Worm (Caenorhabditis elegans) whole organism, L4 larva: ENCODE results near the gene F23F12.3.

Experiments
- D1046.2 ChIP-seq: fragments of 200-800 bp; sonication (Bioruptor generic); IDR thresholded peaks from 2 replicates; pipeline ENCODE4 v1.3.6; 2022; ENCODE audit warnings: missing genetic modification characterization, missing compliant biosample characterization
- F10B5.3 ChIP-seq: sonication (generic microtip); optimal IDR thresholded peaks from 2 replicates; lab custom pipeline; 2016; ENCODE audit warnings: mild to moderate bottlenecking, missing genetic modification characterization, missing compliant biosample characterization
- F44E2.7 ChIP-seq: fragments of 200-800 bp; sonication (Bioruptor generic); IDR thresholded peaks from 2 replicates; pipeline ENCODE4 v2.1.2; 2022; ENCODE audit warnings: missing genetic modification characterization, missing compliant biosample characterization
- T20F7.1 ChIP-seq: fragments of 200-800 bp; sonication (Bioruptor generic); optimal IDR thresholded peaks from 2 replicates; lab custom pipeline; 2018; ENCODE audit warnings: mild to moderate bottlenecking, missing genetic modification characterization, missing compliant biosample characterization
- T26A8.4 ChIP-seq: fragments of 200-800 bp; sonication (Bioruptor generic); IDR thresholded peaks from 2 replicates; pipeline ENCODE4 v1.3.6; 2022; ENCODE audit warnings: missing genetic modification characterization, missing compliant biosample characterization
- Y75B8A.6 ChIP-seq: fragments of 200-800 bp; sonication (Bioruptor generic); IDR thresholded peaks from 2 replicates; pipeline ENCODE4 v1.3.6; 2022; ENCODE audit warnings: missing genetic modification reagents, missing genetic modification characterization, missing compliant biosample characterization
- ZK337.2 ChIP-seq: fragments of 200-800 bp; sonication (Bioruptor generic); IDR thresholded peaks from 2 replicates; pipeline ENCODE4 v1.3.6; 2022; ENCODE audit warnings: missing genetic modification reagents, missing genetic modification characterization, missing compliant biosample characterization
- aha-1 ChIP-seq: fragments of 150-350 bp; peaks from one replicate; lab custom pipeline; 2014; ENCODE audit warnings: missing biosample characterization, missing genetic modification characterization
- ama-1 ChIP-seq: fragments of 150-350 bp; optimal IDR thresholded peaks from 2 replicates; lab custom pipeline; 2014; ENCODE audit warnings: inconsistent platforms, mixed read lengths
- ceh-20 ChIP-seq: fragments of 200-800 bp; sonication (Bioruptor generic); IDR thresholded peaks from 2 replicates; pipeline ENCODE4 v1.3.6; 2022; ENCODE audit warnings: missing genetic modification reagents, missing genetic modification characterization, missing compliant biosample characterization
- ceh-32 ChIP-seq: sonication (generic microtip); optimal IDR thresholded peaks from 2 replicates; lab custom pipeline; 2016; ENCODE audit warnings: mild to moderate bottlenecking, missing genetic modification characterization, missing compliant biosample characterization; ENCODE audit not compliant: poor library complexity
- ceh-44 ChIP-seq: fragments of 200-800 bp; sonication (Bioruptor generic); IDR thresholded peaks from 2 replicates; pipeline ENCODE4 v1.3.6; 2022; ENCODE audit warnings: missing genetic modification reagents, missing genetic modification characterization, missing compliant biosample characterization
- ceh-62 ChIP-seq: sonication (generic microtip); optimal IDR thresholded peaks from 2 replicates; lab custom pipeline; 2017; ENCODE audit warnings: missing biosample characterization, missing genetic modification characterization
- ceh-82 ChIP-seq: sonication (generic microtip); optimal IDR thresholded peaks from 2 replicates; lab custom pipeline; 2017; ENCODE audit warnings: missing biosample characterization, missing genetic modification characterization
- cey-2 ChIP-seq: sonication (generic microtip); optimal IDR thresholded peaks from 3 replicates; lab custom pipeline; 2017; ENCODE audit warnings: missing genetic modification characterization, mild to moderate bottlenecking, missing compliant biosample characterization, antibody characterized with exemption, borderline replicate concordance; ENCODE audit not compliant: insufficient read depth
- daf-12 ChIP-seq: fragments of 150-350 bp; optimal IDR thresholded peaks from 2 replicates; lab custom pipeline; 2014; ENCODE audit warnings: missing biosample characterization, missing genetic modification reagents, missing genetic modification characterization
- daf-16 ChIP-seq, 3 experiments: sonication (generic microtip); optimal IDR thresholded peaks; 2 replicates each; lab custom pipeline; 2016 to 2017; ENCODE audit warnings: missing genetic modification characterization in 3 of 3, missing genetic modification reagents in 3 of 3, mild to moderate bottlenecking in 2 of 3, missing compliant biosample characterization in 2 of 3, missing biosample characterization in 1 of 3, moderate library complexity in 1 of 3
- dmd-6 ChIP-seq: fragments of 200-800 bp; sonication (Bioruptor generic); IDR thresholded peaks from 2 replicates; pipeline ENCODE4 v1.3.6; 2022; ENCODE audit warnings: missing genetic modification reagents, missing genetic modification characterization, missing compliant biosample characterization
- dmd-9 ChIP-seq: fragments of 200-800 bp; sonication (Bioruptor generic); IDR thresholded peaks from 2 replicates; pipeline ENCODE4 v1.3.6; 2022; ENCODE audit warnings: missing genetic modification reagents, missing genetic modification characterization, missing compliant biosample characterization
- egl-27 ChIP-seq: sonication (generic microtip); optimal IDR thresholded peaks from 3 replicates; lab custom pipeline; 2017; ENCODE audit warnings: missing biosample characterization, missing genetic modification reagents, missing genetic modification characterization
- fkh-10 ChIP-seq: fragments of 150-350 bp; optimal IDR thresholded peaks from 2 replicates; lab custom pipeline; 2014; ENCODE audit warnings: missing biosample characterization, missing genetic modification reagents, missing genetic modification characterization
- hif-1 ChIP-seq, 2 experiments: sonication (generic microtip); optimal IDR thresholded peaks; 2 replicates each; lab custom pipeline; 2016 to 2017; ENCODE audit warnings: missing compliant biosample characterization in 2 of 2, missing genetic modification characterization in 2 of 2, missing genetic modification reagents in 2 of 2, missing genotype in 2 of 2, mild to moderate bottlenecking in 1 of 2
- lin-38 ChIP-seq: fragments of 200-800 bp; sonication (Bioruptor generic); IDR thresholded peaks from 2 replicates; pipeline ENCODE4 v1.3.6; 2022; ENCODE audit warnings: missing genetic modification reagents, missing genetic modification characterization, missing compliant biosample characterization
- lin-39 ChIP-seq: fragments of 150-350 bp; optimal IDR thresholded peaks from 2 replicates; lab custom pipeline; 2014; ENCODE audit warnings: missing biosample characterization, missing genetic modification reagents, missing genetic modification characterization
- lir-3 ChIP-seq: sonication (generic microtip); optimal IDR thresholded peaks from 2 replicates; lab custom pipeline; 2016; ENCODE audit warnings: mild to moderate bottlenecking, missing genetic modification characterization, missing compliant biosample characterization
- lsy-2 ChIP-seq, 2 experiments: fragments of 150-350 bp in 1 of 2; sonication (generic microtip) in 1 of 2; optimal IDR thresholded peaks; 2 replicates each; lab custom pipeline; 2014 to 2017; ENCODE audit warnings: missing biosample characterization in 2 of 2, missing genetic modification characterization in 2 of 2
- madf-5 ChIP-seq, 2 experiments: fragments of 200-800 bp; sonication (Bioruptor generic); IDR thresholded peaks; 2 replicates each; pipeline ENCODE4 v1.3.6; 2022; ENCODE audit warnings: missing compliant biosample characterization in 2 of 2, missing genetic modification characterization in 2 of 2
- mdl-1 ChIP-seq, 2 experiments: fragments of 150-350 bp in 1 of 2; sonication (generic microtip) in 1 of 2; optimal IDR thresholded peaks; 2 replicates each; lab custom pipeline; 2014 to 2017; ENCODE audit warnings: missing biosample characterization in 2 of 2, missing genetic modification characterization in 2 of 2
- mdt-29 ChIP-seq: fragments of 200-800 bp; sonication (Bioruptor generic); IDR thresholded peaks from 2 replicates; pipeline ENCODE4 v1.3.6; 2022; ENCODE audit warnings: missing genetic modification reagents, missing genetic modification characterization, missing compliant biosample characterization
- mep-1 ChIP-seq: fragments of 150-350 bp; sonication (generic microtip); optimal IDR thresholded peaks from 3 replicates; lab custom pipeline; 2014; ENCODE audit warnings: missing biosample characterization, missing genetic modification characterization
- mxl-2 ChIP-seq: fragments of 200-800 bp; sonication (Bioruptor generic); conservative IDR thresholded peaks from 2 replicates; pipeline ENCODE4 v1.3.6; 2022; ENCODE audit warnings: missing genetic modification reagents, missing genetic modification characterization, missing compliant biosample characterization
- nhr-111 ChIP-seq: fragments of 200-800 bp; sonication (Bioruptor generic); optimal IDR thresholded peaks from 2 replicates; lab custom pipeline; 2018; ENCODE audit warnings: mild to moderate bottlenecking, missing genetic modification characterization, missing compliant biosample characterization
- nhr-25 ChIP-seq: sonication (generic microtip); optimal IDR thresholded peaks from 2 replicates; lab custom pipeline; 2017; ENCODE audit warnings: missing genetic modification characterization, mild to moderate bottlenecking, missing compliant biosample characterization, antibody characterized with exemption, moderate library complexity, borderline replicate concordance; ENCODE audit not compliant: insufficient read depth
- nhr-48 ChIP-seq: sonication (generic microtip); optimal IDR thresholded peaks from 2 replicates; lab custom pipeline; 2016; ENCODE audit warnings: mild to moderate bottlenecking, missing genetic modification characterization, missing compliant biosample characterization
- nhr-76 ChIP-seq: fragments of 150-350 bp; optimal IDR thresholded peaks from 2 replicates; lab custom pipeline; 2014; ENCODE audit warnings: missing biosample characterization, missing genetic modification characterization
- pha-4 ChIP-seq, 2 experiments: fragments of 150-350 bp in 1 of 2; fragments of 200-800 bp in 1 of 2; sonication (Bioruptor generic) in 1 of 2; IDR thresholded peaks in 1 of 2; optimal IDR thresholded peaks in 1 of 2; 2 replicates each; pipeline versions ENCODE4 v1.3.6 to Lab custom; 2014 to 2022; ENCODE audit warnings: missing genetic modification characterization in 2 of 2, missing genetic modification reagents in 2 of 2, missing biosample characterization in 1 of 2, missing compliant biosample characterization in 1 of 2
- set-16 ChIP-seq: fragments of 200-800 bp; sonication (Bioruptor generic); IDR thresholded peaks from 2 replicates; pipeline ENCODE4 v1.3.6; 2022; ENCODE audit warnings: missing genetic modification reagents, missing genetic modification characterization, missing compliant biosample characterization
- snpc-1.2 ChIP-seq: fragments of 200-800 bp; sonication (Bioruptor generic); IDR thresholded peaks from 2 replicates; pipeline ENCODE4 v1.3.6; 2022; ENCODE audit warnings: missing genetic modification reagents, missing genetic modification characterization, missing compliant biosample characterization
- spr-3 ChIP-seq: fragments of 200-800 bp; sonication (Bioruptor generic); optimal IDR thresholded peaks from 2 replicates; lab custom pipeline; 2018; ENCODE audit warnings: mild to moderate bottlenecking, missing genetic modification characterization, missing compliant biosample characterization
- tag-97 ChIP-seq: fragments of 200-800 bp; sonication (Bioruptor generic); IDR thresholded peaks from 2 replicates; pipeline ENCODE4 v1.3.6; 2022; ENCODE audit warnings: missing genetic modification characterization, missing compliant biosample characterization
- tra-1 ChIP-seq: fragments of 200-800 bp; sonication (Bioruptor generic); IDR thresholded peaks from 2 replicates; pipeline ENCODE4 v1.3.6; 2022; ENCODE audit warnings: missing genetic modification reagents, missing genetic modification characterization, missing compliant biosample characterization
- unc-62 ChIP-seq, 3 experiments: fragments of 150-350 bp in 1 of 3; sonication (generic microtip); optimal IDR thresholded peaks in 2 of 3; peaks in 1 of 3; 1 replicate in 1 of 3; 2 replicates in 2 of 3; lab custom pipeline; 2014 to 2017; ENCODE audit warnings: missing biosample characterization in 3 of 3, missing genetic modification characterization in 3 of 3, missing genetic modification reagents in 3 of 3, missing genotype in 1 of 3
- zfp-3 ChIP-seq: fragments of 200-800 bp; sonication (Bioruptor generic); conservative IDR thresholded peaks from 2 replicates; pipeline ENCODE4 v1.3.6; 2022; ENCODE audit warnings: missing genetic modification reagents, missing genetic modification characterization, missing compliant biosample characterization

The F23F12.3 gene

DNA sequence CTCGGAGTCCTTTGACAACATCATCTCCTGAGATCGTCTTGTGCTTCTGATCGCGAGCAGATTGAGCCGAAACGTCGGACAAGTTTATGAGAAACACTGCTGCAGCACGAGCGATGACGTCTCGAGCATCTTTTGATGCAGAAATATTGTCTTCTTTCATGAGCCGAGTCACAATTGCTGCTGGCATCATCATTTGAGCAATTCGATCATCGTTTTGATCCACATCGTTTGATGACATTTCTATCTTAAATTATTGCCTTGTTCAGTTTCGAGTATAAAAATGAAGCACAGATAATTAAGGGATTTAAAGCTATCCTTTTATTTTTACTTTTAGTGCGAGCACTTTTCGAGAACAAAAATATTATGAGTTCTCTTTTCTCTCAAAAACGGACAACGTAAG, 37.7 kb upstream of the F23F12.3 start, which contains the start of gene T26A5.8 (continued):
- 0 out of 2 replicates have a peak, but pooled peaks have one; percentile 18 for TF ChIP-seq dmd-6 (GFP tag; lab: Robert Waterston, UW)
- 0 out of 2 replicates have a peak, but pooled peaks have one; percentile 28 for TF ChIP-seq snpc-1.2 (GFP tag; lab: Robert Waterston, UW)
- TF ChIP-seq daf-16 (GFP tag; optimal IDR thresholded peaks at IDR 0.05; lab: Kevin White, UChicago): peak in 1 of 2 experiments; percentile 13
- TF ChIP-seq daf-16 (tag; optimal IDR thresholded peaks at IDR 0.05; lab: Kevin White, UChicago): peak; percentile 28
- no peak for TF ChIP-seq mxl-2 (GFP tag; lab: Robert Waterston, UW)
- no peak for TF ChIP-seq D1046.2 (GFP tag; lab: Robert Waterston, UW)
- TF ChIP-seq T26A8.4 (GFP tag; lab: Robert Waterston, UW): peak; percentile 57
- TF ChIP-seq lin-38 (GFP tag; lab: Robert Waterston, UW): peak; percentile 60
- TF ChIP-seq mdt-29 (GFP tag; lab: Robert Waterston, UW): no peak
- TF ChIP-seq ceh-32 (tag; lab: Kevin White, UChicago): no peak
- TF ChIP-seq ceh-62: no peak
- peak; percentile 52; the same call in 1 of the 2 replicates for TF ChIP-seq pha-4 (GFP tag; IDR thresholded peaks at IDR 0.05; lab: Robert Waterston, UW)
- no peak for TF ChIP-seq pha-4 (tag; optimal IDR thresholded peaks at IDR 0.05; lab: Kevin White, UChicago)
- TF ChIP-seq mep-1 (tag; lab: Kevin White, UChicago): peak; percentile 61
- peak; percentile 43; the same call in 1 of the 2 replicates for TF ChIP-seq zfp-3 (GFP tag; lab: Robert Waterston, UW)
- no peak for TF ChIP-seq ceh-44 (GFP tag; lab: Robert Waterston, UW)
- TF ChIP-seq unc-62 (GFP tag; optimal IDR thresholded peaks at IDR 0.05 in 1 of 2; lab: Kevin White, UChicago): peak in 1 of 2 experiments; percentile 33
- TF ChIP-seq unc-62 (tag; optimal IDR thresholded peaks at IDR 0.05; lab: Kevin White, UChicago): no peak
- no peak for TF ChIP-seq ceh-82 (tag; lab: Kevin White, UChicago)
- peak; percentile 93 for TF ChIP-seq ama-1 (lab: Kevin White, UChicago)
- no peak for TF ChIP-seq daf-12 (tag; lab: Kevin White, UChicago)
- TF ChIP-seq ZK337.2 (GFP tag; lab: Robert Waterston, UW): no peak
- no peak for TF ChIP-seq tag-97 (GFP tag; lab: Robert Waterston, UW)

- TF ChIP-seq zfp-3 (GFP tag; lab: Robert Waterston, UW): 0 out of 2 replicates have a peak, but pooled peaks have one; percentile 2
- no peak for TF ChIP-seq ceh-32 (tag; lab: Kevin White, UChicago)
- no peak for TF ChIP-seq aha-1 (tag; lab: Kevin White, UChicago)
- TF ChIP-seq ama-1 (lab: Kevin White, UChicago): no peak
- TF ChIP-seq hif-1 (tag; optimal IDR thresholded peaks at IDR 0.05; lab: Kevin White, UChicago): no peak
Observed at ce11 chrIII:6463679-6464078, 36.6 kb upstream of the F23F12.3 start, which contains the start of gene dlc-1. Gene dlc-1, minus strand, starts transcription at chrIII:6463779.

DNA sequence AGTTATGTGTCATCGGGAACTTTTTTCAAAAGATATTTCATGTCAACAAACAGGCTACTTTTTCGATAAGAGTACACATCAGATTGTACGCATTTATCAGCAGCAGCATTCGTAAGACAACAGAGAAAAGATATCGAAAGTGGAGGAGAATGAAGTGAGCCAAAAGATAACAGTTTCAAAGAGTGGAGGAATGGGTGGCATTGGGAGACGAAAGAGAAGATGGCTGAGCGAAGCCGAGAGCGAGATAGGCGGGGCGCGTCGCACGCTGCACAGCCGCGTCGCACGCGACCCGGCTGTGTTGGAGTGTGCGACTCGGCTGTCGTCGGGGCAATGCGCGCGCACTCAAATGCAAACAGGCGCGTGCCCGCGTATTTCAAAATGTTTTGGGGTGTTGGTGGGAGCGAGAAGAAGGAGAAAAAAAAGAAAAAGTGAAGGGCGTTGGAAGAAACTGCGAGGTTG, 36.2 kb upstream of the F23F12.3 start:
- TF ChIP-seq nhr-76 (tag; lab: Kevin White, UChicago): no peak
- TF ChIP-seq lsy-2 (tag; optimal IDR thresholded peaks at IDR 0.05; lab: Kevin White, UChicago): peak; percentile 22 to 78
- no peak for TF ChIP-seq dmd-9 (GFP tag; lab: Robert Waterston, UW)
- TF ChIP-seq snpc-1.2 (GFP tag; lab: Robert Waterston, UW): peak; percentile 77
- no peak for TF ChIP-seq daf-12 (tag; lab: Kevin White, UChicago)
- TF ChIP-seq madf-5 (GFP tag; IDR thresholded peaks at IDR 0.05; lab: Robert Waterston, UW): no peak
- no peak for TF ChIP-seq cey-2 (tag; lab: Kevin White, UChicago)
- 0 out of 2 replicates have a peak, but pooled peaks have one; percentile 54 for TF ChIP-seq Y75B8A.6 (GFP tag; lab: Robert Waterston, UW)
- TF ChIP-seq spr-3 (GFP tag; lab: Kevin White, UChicago): peak; percentile 71
- no peak for TF ChIP-seq nhr-111 (GFP tag; lab: Kevin White, UChicago)
- no peak for TF ChIP-seq egl-27
- peak; percentile 95 for TF ChIP-seq tra-1 (GFP tag; lab: Robert Waterston, UW)
- TF ChIP-seq tag-97 (GFP tag; lab: Robert Waterston, UW): no peak
- TF ChIP-seq F44E2.7: peak; percentile 83; the same call in 1 of the 2 replicates
- TF ChIP-seq mdl-1 (tag; optimal IDR thresholded peaks at IDR 0.05; lab: Kevin White, UChicago): peak; percentile 81 to 95
- peak; percentile 51 for TF ChIP-seq nhr-25
- no peak for TF ChIP-seq fkh-10 (GFP tag; lab: Kevin White, UChicago)
- TF ChIP-seq ceh-20 (GFP tag; lab: Robert Waterston, UW): peak; percentile 90
- peak; percentile 95 for TF ChIP-seq dmd-6 (GFP tag; lab: Robert Waterston, UW)
- TF ChIP-seq T26A8.4 (GFP tag; lab: Robert Waterston, UW): peak; percentile 92
- peak; percentile 72 for TF ChIP-seq T20F7.1 (GFP tag; lab: Kevin White, UChicago)
- TF ChIP-seq set-16: peak; percentile 100
- TF ChIP-seq nhr-48: peak; percentile 89
- peak; percentile 73 for TF ChIP-seq F10B5.3 (tag; lab: Kevin White, UChicago)
- TF ChIP-seq lir-3 (tag; lab: Kevin White, UChicago): no peak
- TF ChIP-seq lin-39 (tag; lab: Kevin White, UChicago): no peak
